Worm (Caenorhabditis elegans) whole organism, L4 larva: ENCODE results near the gene F42A10.5.

Source experiments
- F26F4.8 ChIP-seq: fragments of 200-800 bp; sonication (Bioruptor generic); conservative IDR thresholded peaks from 2 replicates; pipeline ENCODE4 v1.3.6; 2022; ENCODE audit warnings: missing genetic modification characterization, missing compliant biosample characterization
- F37D6.2 ChIP-seq: sonication (generic microtip); optimal IDR thresholded peaks from 2 replicates; lab custom pipeline; 2016; ENCODE audit warnings: mild to moderate bottlenecking, missing genetic modification characterization, missing compliant biosample characterization
- F44E2.7 ChIP-seq: fragments of 200-800 bp; sonication (Bioruptor generic); IDR thresholded peaks from 2 replicates; pipeline ENCODE4 v2.1.2; 2022; ENCODE audit warnings: missing genetic modification characterization, missing compliant biosample characterization
- F49E8.2 ChIP-seq: sonication (generic microtip); optimal IDR thresholded peaks from 2 replicates; lab custom pipeline; 2016; ENCODE audit warnings: missing compliant biosample characterization, mild to moderate bottlenecking, missing genetic modification characterization, borderline replicate concordance
- R02D3.7 ChIP-seq: fragments of 150-350 bp; sonication (generic microtip); optimal IDR thresholded peaks from 3 replicates; lab custom pipeline; 2014; ENCODE audit warnings: missing biosample characterization, missing genetic modification characterization
- Y105C5A.15 ChIP-seq: fragments of 200-800 bp; sonication (Bioruptor generic); IDR thresholded peaks from 2 replicates; pipeline ENCODE4 v1.3.6; 2022; ENCODE audit warnings: missing genetic modification characterization, missing compliant biosample characterization
- Y48G9A.11 ChIP-seq: fragments of 200-800 bp; sonication (Bioruptor generic); IDR thresholded peaks from 2 replicates; pipeline ENCODE4 v1.3.6; 2022; ENCODE audit warnings: missing genetic modification reagents, missing genetic modification characterization, missing compliant biosample characterization
- Y5F2A.4 ChIP-seq: fragments of 200-800 bp; sonication (Bioruptor generic); optimal IDR thresholded peaks from 2 replicates; lab custom pipeline; 2018; ENCODE audit warnings: mild to moderate bottlenecking, missing genetic modification characterization, missing compliant biosample characterization
- Y75B8A.6 ChIP-seq: fragments of 200-800 bp; sonication (Bioruptor generic); IDR thresholded peaks from 2 replicates; pipeline ENCODE4 v1.3.6; 2022; ENCODE audit warnings: missing genetic modification reagents, missing genetic modification characterization, missing compliant biosample characterization
- ZK337.2 ChIP-seq: fragments of 200-800 bp; sonication (Bioruptor generic); IDR thresholded peaks from 2 replicates; pipeline ENCODE4 v1.3.6; 2022; ENCODE audit warnings: missing genetic modification reagents, missing genetic modification characterization, missing compliant biosample characterization
- ZK546.5 ChIP-seq, 2 experiments: sonication (generic microtip); optimal IDR thresholded peaks; 2 replicates each; lab custom pipeline; 2017; ENCODE audit warnings: missing biosample characterization in 2 of 2, missing genetic modification characterization in 2 of 2
- aha-1 ChIP-seq: fragments of 150-350 bp; peaks from one replicate; lab custom pipeline; 2014; ENCODE audit warnings: missing biosample characterization, missing genetic modification characterization
- attf-4 ChIP-seq: sonication (generic microtip); optimal IDR thresholded peaks from 3 replicates; lab custom pipeline; 2017; ENCODE audit warnings: missing biosample characterization, missing genetic modification characterization
- ceh-28 ChIP-seq: fragments of 150-350 bp; optimal IDR thresholded peaks from 2 replicates; lab custom pipeline; 2014; ENCODE audit warnings: missing biosample characterization, missing genetic modification reagents, missing genetic modification characterization
- daf-12 ChIP-seq: fragments of 150-350 bp; optimal IDR thresholded peaks from 2 replicates; lab custom pipeline; 2014; ENCODE audit warnings: missing biosample characterization, missing genetic modification reagents, missing genetic modification characterization
- daf-16 ChIP-seq, 3 experiments: sonication (generic microtip); optimal IDR thresholded peaks; 2 replicates each; lab custom pipeline; 2016 to 2017; ENCODE audit warnings: missing genetic modification characterization in 3 of 3, missing genetic modification reagents in 3 of 3, mild to moderate bottlenecking in 2 of 3, missing compliant biosample characterization in 2 of 3, missing biosample characterization in 1 of 3, moderate library complexity in 1 of 3
- daf-8 ChIP-seq: fragments of 200-800 bp; sonication (Bioruptor generic); IDR thresholded peaks from 2 replicates; pipeline ENCODE4 v1.3.6; 2022; ENCODE audit warnings: missing genetic modification characterization, missing compliant biosample characterization
- dpl-1 ChIP-seq: fragments of 150-350 bp; optimal IDR thresholded peaks from 2 replicates; lab custom pipeline; 2014; ENCODE audit warnings: missing biosample characterization, missing genetic modification reagents, missing genetic modification characterization
- egl-27 ChIP-seq: sonication (generic microtip); optimal IDR thresholded peaks from 3 replicates; lab custom pipeline; 2017; ENCODE audit warnings: missing biosample characterization, missing genetic modification reagents, missing genetic modification characterization
- fos-1 ChIP-seq: fragments of 150-350 bp; optimal IDR thresholded peaks from 2 replicates; lab custom pipeline; 2014; ENCODE audit warnings: missing biosample characterization, missing genetic modification characterization
- hlh-11 ChIP-seq: fragments of 200-800 bp; sonication (Bioruptor generic); optimal IDR thresholded peaks from 2 replicates; lab custom pipeline; 2018; ENCODE audit warnings: mild to moderate bottlenecking, missing genetic modification characterization, missing compliant biosample characterization
- hmg-1.1 ChIP-seq: fragments of 200-800 bp; sonication (Bioruptor generic); IDR thresholded peaks from 2 replicates; pipeline ENCODE4 v1.3.6; 2022; ENCODE audit warnings: missing genetic modification reagents, missing genetic modification characterization, missing compliant biosample characterization
- lim-7 ChIP-seq: fragments of 200-800 bp; sonication (Bioruptor generic); IDR thresholded peaks from 2 replicates; pipeline ENCODE4 v1.3.6; 2022; ENCODE audit warnings: missing genetic modification characterization, missing compliant biosample characterization
- lin-1 ChIP-seq: fragments of 200-800 bp; sonication (Bioruptor generic); IDR thresholded peaks from 2 replicates; pipeline ENCODE4 v1.3.6; 2022; ENCODE audit warnings: missing genetic modification reagents, missing genetic modification characterization, missing compliant biosample characterization
- lin-13 ChIP-seq: fragments of 150-350 bp; optimal IDR thresholded peaks from 2 replicates; lab custom pipeline; 2014; ENCODE audit warnings: missing biosample characterization, missing genetic modification reagents, missing genetic modification characterization
- lin-39 ChIP-seq: fragments of 150-350 bp; optimal IDR thresholded peaks from 2 replicates; lab custom pipeline; 2014; ENCODE audit warnings: missing biosample characterization, missing genetic modification reagents, missing genetic modification characterization
- lsy-2 ChIP-seq, 2 experiments: fragments of 150-350 bp in 1 of 2; sonication (generic microtip) in 1 of 2; optimal IDR thresholded peaks; 2 replicates each; lab custom pipeline; 2014 to 2017; ENCODE audit warnings: missing biosample characterization in 2 of 2, missing genetic modification characterization in 2 of 2
- madf-9 ChIP-seq: fragments of 200-800 bp; sonication (Bioruptor generic); conservative IDR thresholded peaks from 2 replicates; pipeline ENCODE4 v1.3.6; 2022; ENCODE audit warnings: missing genetic modification reagents, missing genetic modification characterization, missing compliant biosample characterization
- mdl-1 ChIP-seq, 2 experiments: fragments of 150-350 bp in 1 of 2; sonication (generic microtip) in 1 of 2; optimal IDR thresholded peaks; 2 replicates each; lab custom pipeline; 2014 to 2017; ENCODE audit warnings: missing biosample characterization in 2 of 2, missing genetic modification characterization in 2 of 2
- mdt-29 ChIP-seq: fragments of 200-800 bp; sonication (Bioruptor generic); IDR thresholded peaks from 2 replicates; pipeline ENCODE4 v1.3.6; 2022; ENCODE audit warnings: missing genetic modification reagents, missing genetic modification characterization, missing compliant biosample characterization
- mxl-3 ChIP-seq: fragments of 200-800 bp; sonication (Bioruptor generic); optimal IDR thresholded peaks from 2 replicates; lab custom pipeline; 2018; ENCODE audit warnings: mild to moderate bottlenecking, missing genetic modification characterization, missing compliant biosample characterization
- nhr-11 ChIP-seq: fragments of 150-350 bp; optimal IDR thresholded peaks from 2 replicates; lab custom pipeline; 2014; ENCODE audit warnings: missing biosample characterization, missing genetic modification characterization
- nhr-111 ChIP-seq: fragments of 200-800 bp; sonication (Bioruptor generic); optimal IDR thresholded peaks from 2 replicates; lab custom pipeline; 2018; ENCODE audit warnings: mild to moderate bottlenecking, missing genetic modification characterization, missing compliant biosample characterization
- nhr-237 ChIP-seq: sonication (generic microtip); optimal IDR thresholded peaks from 2 replicates; lab custom pipeline; 2017; ENCODE audit warnings: missing biosample characterization, missing genetic modification characterization
- nhr-25 ChIP-seq: sonication (generic microtip); optimal IDR thresholded peaks from 2 replicates; lab custom pipeline; 2017; ENCODE audit warnings: missing genetic modification characterization, mild to moderate bottlenecking, missing compliant biosample characterization, antibody characterized with exemption, moderate library complexity, borderline replicate concordance; ENCODE audit not compliant: insufficient read depth
- nhr-28 ChIP-seq: fragments of 150-350 bp; optimal IDR thresholded peaks from 2 replicates; lab custom pipeline; 2014; ENCODE audit warnings: missing biosample characterization, missing genetic modification characterization
- nhr-42 ChIP-seq: fragments of 200-800 bp; sonication (Bioruptor generic); IDR thresholded peaks from 2 replicates; pipeline ENCODE4 v1.3.6; 2022; ENCODE audit warnings: missing genetic modification characterization, missing compliant biosample characterization
- nhr-6 ChIP-seq: fragments of 150-350 bp; optimal IDR thresholded peaks from 2 replicates; lab custom pipeline; 2014; ENCODE audit warnings: missing biosample characterization, missing genetic modification characterization
- nhr-77 ChIP-seq: fragments of 150-350 bp; optimal IDR thresholded peaks from 2 replicates; lab custom pipeline; 2014; ENCODE audit warnings: missing biosample characterization, missing genetic modification characterization
- pha-4 ChIP-seq, 2 experiments: fragments of 150-350 bp in 1 of 2; fragments of 200-800 bp in 1 of 2; sonication (Bioruptor generic) in 1 of 2; IDR thresholded peaks in 1 of 2; optimal IDR thresholded peaks in 1 of 2; 2 replicates each; pipeline versions ENCODE4 v1.3.6 to Lab custom; 2014 to 2022; ENCODE audit warnings: missing genetic modification characterization in 2 of 2, missing genetic modification reagents in 2 of 2, missing biosample characterization in 1 of 2, missing compliant biosample characterization in 1 of 2
- set-16 ChIP-seq: fragments of 200-800 bp; sonication (Bioruptor generic); IDR thresholded peaks from 2 replicates; pipeline ENCODE4 v1.3.6; 2022; ENCODE audit warnings: missing genetic modification reagents, missing genetic modification characterization, missing compliant biosample characterization
- skn-1 ChIP-seq: fragments of 150-350 bp; optimal IDR thresholded peaks from 2 replicates; lab custom pipeline; 2014; ENCODE audit warnings: missing biosample characterization, missing genetic modification characterization
- snpc-4 ChIP-seq: fragments of 150-350 bp; optimal IDR thresholded peaks from 2 replicates; lab custom pipeline; 2014; ENCODE audit warnings: missing biosample characterization, missing genetic modification characterization
- tag-97 ChIP-seq: fragments of 200-800 bp; sonication (Bioruptor generic); IDR thresholded peaks from 2 replicates; pipeline ENCODE4 v1.3.6; 2022; ENCODE audit warnings: missing genetic modification characterization, missing compliant biosample characterization
- unc-39 ChIP-seq: sonication (generic microtip); optimal IDR thresholded peaks from 2 replicates; lab custom pipeline; 2017; ENCODE audit warnings: missing biosample characterization, missing genetic modification characterization
- unc-62 ChIP-seq, 3 experiments: fragments of 150-350 bp in 1 of 3; sonication (generic microtip); optimal IDR thresholded peaks in 2 of 3; peaks in 1 of 3; 1 replicate in 1 of 3; 2 replicates in 2 of 3; lab custom pipeline; 2014 to 2017; ENCODE audit warnings: missing biosample characterization in 3 of 3, missing genetic modification characterization in 3 of 3, missing genetic modification reagents in 3 of 3, missing genotype in 1 of 3
- zfp-3 ChIP-seq: fragments of 200-800 bp; sonication (Bioruptor generic); conservative IDR thresholded peaks from 2 replicates; pipeline ENCODE4 v1.3.6; 2022; ENCODE audit warnings: missing genetic modification reagents, missing genetic modification characterization, missing compliant biosample characterization
- zip-11 ChIP-seq: fragments of 200-800 bp; sonication (Bioruptor generic); IDR thresholded peaks from 2 replicates; pipeline ENCODE4 v1.3.6; 2022; ENCODE audit warnings: missing genetic modification characterization, missing compliant biosample characterization
- zip-2 ChIP-seq: fragments of 150-350 bp; optimal IDR thresholded peaks from 2 replicates; lab custom pipeline; 2014; ENCODE audit warnings: missing biosample characterization, missing genetic modification characterization
- ztf-11 ChIP-seq: fragments of 150-350 bp; optimal IDR thresholded peaks from 2 replicates; lab custom pipeline; 2014; ENCODE audit warnings: missing biosample characterization, missing genetic modification characterization

The F42A10.5 gene

DNA sequence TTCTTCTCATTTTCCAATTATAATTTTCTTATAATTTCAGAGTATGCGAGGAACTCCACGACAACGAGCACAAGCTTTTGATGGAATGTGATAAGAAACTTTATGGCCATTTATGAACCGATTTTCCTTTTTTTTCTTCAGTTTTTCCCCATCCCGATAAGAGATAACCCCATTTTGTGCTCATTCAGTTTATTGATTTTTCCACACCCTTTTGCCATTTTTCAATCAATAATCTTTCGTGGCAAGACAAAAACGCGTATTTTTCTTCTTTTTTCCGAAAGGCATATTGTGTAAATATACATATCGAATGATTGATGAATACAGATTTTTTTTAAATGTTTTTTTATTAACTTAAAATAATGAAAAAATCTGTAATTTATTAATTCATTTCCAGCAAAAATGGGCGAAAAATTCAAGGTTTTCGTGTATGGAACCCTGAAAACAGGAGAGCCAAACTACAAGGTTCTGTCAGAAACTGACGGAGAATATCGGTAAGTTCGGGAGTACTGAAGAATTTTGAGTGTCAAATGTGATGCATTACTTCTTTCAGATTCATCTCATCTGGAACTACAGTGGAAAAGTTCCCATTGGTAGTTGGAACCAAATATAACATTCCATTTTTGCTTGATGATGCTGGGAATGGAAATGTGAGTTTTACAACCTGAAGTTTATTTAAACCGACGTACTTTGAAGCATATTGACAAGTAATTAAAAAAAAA is 8.9 kb downstream of the F42A10.5 start, which contains the start of gene F42A10.9 (continued):
- TF ChIP-seq lsy-2 (tag; optimal IDR thresholded peaks at IDR 0.05; lab: Kevin White, UChicago) (peak in 1 of 2 experiments; percentile 52), lin-13 (GFP tag; lab: Kevin White, UChicago) (no peak), lin-1 (GFP tag; lab: Robert Waterston, UW) (no peak), pha-4 (GFP tag; IDR thresholded peaks at IDR 0.05; lab: Robert Waterston, UW) (no peak), pha-4 (tag; optimal IDR thresholded peaks at IDR 0.05; lab: Kevin White, UChicago) (no peak), tag-97 (GFP tag; lab: Robert Waterston, UW) (no peak), R02D3.7 (tag; lab: Kevin White, UChicago) (no peak), fos-1 (tag; lab: Kevin White, UChicago) (no peak), daf-8 (no peak), F49E8.2 (no peak), nhr-237 (tag; lab: Kevin White, UChicago) (no peak), madf-9 (GFP tag; lab: Robert Waterston, UW) (no peak), snpc-4 (tag; lab: Kevin White, UChicago) (no peak), ceh-28 (tag; lab: Kevin White, UChicago) (peak; percentile 57), unc-62 (GFP tag; optimal IDR thresholded peaks at IDR 0.05 in 1 of 2; lab: Kevin White, UChicago) (no peak), unc-62 (tag; optimal IDR thresholded peaks at IDR 0.05; lab: Kevin White, UChicago) (no peak), Y5F2A.4 (GFP tag; lab: Kevin White, UChicago) (no peak), Y48G9A.11 (no peak), F26F4.8 (GFP tag; lab: Robert Waterston, UW) (no peak), Y75B8A.6 (GFP tag; lab: Robert Waterston, UW) (0 out of 2 replicates have a peak, but pooled peaks have one; percentile 17), attf-4 (no peak), F37D6.2 (tag; lab: Kevin White, UChicago) (no peak), dpl-1 (no peak), daf-16 (GFP tag; optimal IDR thresholded peaks at IDR 0.05; lab: Kevin White, UChicago) (peak; percentile 5 to 46), daf-16 (tag; optimal IDR thresholded peaks at IDR 0.05; lab: Kevin White, UChicago) (peak; percentile 42), aha-1 (peak; percentile 76), zip-2 (tag; lab: Kevin White, UChicago) (no peak), nhr-25 (tag; lab: Kevin White, UChicago) (no peak), zfp-3 (GFP tag; lab: Robert Waterston, UW) (peak; percentile 51; the same call in 1 of the 2 replicates), nhr-77 (tag; lab: Kevin White, UChicago) (no peak), hlh-11 (no peak), skn-1 (tag; lab: Kevin White, UChicago) (no peak), set-16 (GFP tag; lab: Robert Waterston, UW) (no peak), egl-27 (no peak), ZK546.5 (tag; optimal IDR thresholded peaks at IDR 0.05; lab: Kevin White, UChicago) (no peak), nhr-42 (GFP tag; lab: Robert Waterston, UW) (no peak), F44E2.7 (GFP tag; lab: Robert Waterston, UW) (no peak), mxl-3 (GFP tag; lab: Kevin White, UChicago) (peak; percentile 20), lin-39 (tag; lab: Kevin White, UChicago) (no peak), nhr-28 (tag; lab: Kevin White, UChicago) (peak; percentile 5), lim-7 (GFP tag; lab: Robert Waterston, UW) (no peak), mdl-1 (tag; optimal IDR thresholded peaks at IDR 0.05; lab: Kevin White, UChicago) (no peak), Y105C5A.15 (GFP tag; lab: Robert Waterston, UW) (no peak), hmg-1.1 (GFP tag; lab: Robert Waterston, UW) (no peak), daf-12 (tag; lab: Kevin White, UChicago) (no peak), ZK337.2 (GFP tag; lab: Robert Waterston, UW) (no peak), unc-39 (tag; lab: Kevin White, UChicago) (no peak), nhr-11 (tag; lab: Kevin White, UChicago) (no peak), ztf-11 (tag; lab: Kevin White, UChicago) (no peak), zip-11 (GFP tag; lab: Robert Waterston, UW) (no peak), nhr-111 (GFP tag; lab: Kevin White, UChicago) (no peak), nhr-6 (tag; lab: Kevin White, UChicago) (no peak), mdt-29 (GFP tag; lab: Robert Waterston, UW) (no peak)
